Worm (Caenorhabditis elegans) whole organism, L4 larva: ENCODE measurements around the gene Y110A2AL.4.

Experiments
- R02D3.7 ChIP-seq: fragments of 150-350 bp; sonication (generic microtip); optimal IDR thresholded peaks from 3 replicates; lab custom pipeline; 2014; ENCODE audit warnings: missing biosample characterization, missing genetic modification characterization
- Y5F2A.4 ChIP-seq: fragments of 200-800 bp; sonication (Bioruptor generic); optimal IDR thresholded peaks from 2 replicates; lab custom pipeline; 2018; ENCODE audit warnings: mild to moderate bottlenecking, missing genetic modification characterization, missing compliant biosample characterization
- Y75B8A.6 ChIP-seq: fragments of 200-800 bp; sonication (Bioruptor generic); IDR thresholded peaks from 2 replicates; pipeline ENCODE4 v1.3.6; 2022; ENCODE audit warnings: missing genetic modification reagents, missing genetic modification characterization, missing compliant biosample characterization
- ZK546.5 ChIP-seq, 2 experiments: sonication (generic microtip); optimal IDR thresholded peaks; 2 replicates each; lab custom pipeline; 2017; ENCODE audit warnings: missing biosample characterization in 2 of 2, missing genetic modification characterization in 2 of 2
- ceh-20 ChIP-seq: fragments of 200-800 bp; sonication (Bioruptor generic); IDR thresholded peaks from 2 replicates; pipeline ENCODE4 v1.3.6; 2022; ENCODE audit warnings: missing genetic modification reagents, missing genetic modification characterization, missing compliant biosample characterization
- ces-1 ChIP-seq: fragments of 150-350 bp; sonication (generic microtip); optimal IDR thresholded peaks from 4 replicates; lab custom pipeline; 2014; ENCODE audit warnings: missing biosample characterization, missing genetic modification reagents, missing genetic modification characterization
- cey-2 ChIP-seq: sonication (generic microtip); optimal IDR thresholded peaks from 3 replicates; lab custom pipeline; 2017; ENCODE audit warnings: missing genetic modification characterization, mild to moderate bottlenecking, missing compliant biosample characterization, antibody characterized with exemption, borderline replicate concordance; ENCODE audit not compliant: insufficient read depth
- dmd-9 ChIP-seq: fragments of 200-800 bp; sonication (Bioruptor generic); IDR thresholded peaks from 2 replicates; pipeline ENCODE4 v1.3.6; 2022; ENCODE audit warnings: missing genetic modification reagents, missing genetic modification characterization, missing compliant biosample characterization
- dpl-1 ChIP-seq: fragments of 150-350 bp; optimal IDR thresholded peaks from 2 replicates; lab custom pipeline; 2014; ENCODE audit warnings: missing biosample characterization, missing genetic modification reagents, missing genetic modification characterization
- duxl-1 ChIP-seq: sonication (generic microtip); optimal IDR thresholded peaks from 2 replicates; lab custom pipeline; 2016; ENCODE audit warnings: mild to moderate bottlenecking, missing genetic modification characterization, moderate library complexity, missing compliant biosample characterization; ENCODE audit not compliant: poor library complexity
- hmg-1.1 ChIP-seq: fragments of 200-800 bp; sonication (Bioruptor generic); IDR thresholded peaks from 2 replicates; pipeline ENCODE4 v1.3.6; 2022; ENCODE audit warnings: missing genetic modification reagents, missing genetic modification characterization, missing compliant biosample characterization
- jun-1 ChIP-seq: fragments of 150-350 bp; optimal IDR thresholded peaks from 2 replicates; lab custom pipeline; 2014; ENCODE audit warnings: missing biosample characterization, missing genetic modification reagents, missing genetic modification characterization
- lin-1 ChIP-seq: fragments of 200-800 bp; sonication (Bioruptor generic); IDR thresholded peaks from 2 replicates; pipeline ENCODE4 v1.3.6; 2022; ENCODE audit warnings: missing genetic modification reagents, missing genetic modification characterization, missing compliant biosample characterization
- lin-13 ChIP-seq: fragments of 150-350 bp; optimal IDR thresholded peaks from 2 replicates; lab custom pipeline; 2014; ENCODE audit warnings: missing biosample characterization, missing genetic modification reagents, missing genetic modification characterization
- lin-39 ChIP-seq: fragments of 150-350 bp; optimal IDR thresholded peaks from 2 replicates; lab custom pipeline; 2014; ENCODE audit warnings: missing biosample characterization, missing genetic modification reagents, missing genetic modification characterization
- lir-3 ChIP-seq: sonication (generic microtip); optimal IDR thresholded peaks from 2 replicates; lab custom pipeline; 2016; ENCODE audit warnings: mild to moderate bottlenecking, missing genetic modification characterization, missing compliant biosample characterization
- lsy-2 ChIP-seq, 2 experiments: fragments of 150-350 bp in 1 of 2; sonication (generic microtip) in 1 of 2; optimal IDR thresholded peaks; 2 replicates each; lab custom pipeline; 2014 to 2017; ENCODE audit warnings: missing biosample characterization in 2 of 2, missing genetic modification characterization in 2 of 2
- mes-2 ChIP-seq: sonication (generic microtip); optimal IDR thresholded peaks from 2 replicates; lab custom pipeline; 2016; ENCODE audit warnings: missing genotype, mild to moderate bottlenecking, missing genetic modification characterization, missing compliant biosample characterization; ENCODE audit not compliant: poor library complexity, severe bottlenecking
- nhr-10 ChIP-seq: fragments of 150-350 bp; optimal IDR thresholded peaks from 2 replicates; lab custom pipeline; 2014; ENCODE audit warnings: missing biosample characterization, missing genetic modification characterization
- nhr-111 ChIP-seq: fragments of 200-800 bp; sonication (Bioruptor generic); optimal IDR thresholded peaks from 2 replicates; lab custom pipeline; 2018; ENCODE audit warnings: mild to moderate bottlenecking, missing genetic modification characterization, missing compliant biosample characterization
- nhr-25 ChIP-seq: sonication (generic microtip); optimal IDR thresholded peaks from 2 replicates; lab custom pipeline; 2017; ENCODE audit warnings: missing genetic modification characterization, mild to moderate bottlenecking, missing compliant biosample characterization, antibody characterized with exemption, moderate library complexity, borderline replicate concordance; ENCODE audit not compliant: insufficient read depth
- nhr-28 ChIP-seq: fragments of 150-350 bp; optimal IDR thresholded peaks from 2 replicates; lab custom pipeline; 2014; ENCODE audit warnings: missing biosample characterization, missing genetic modification characterization
- nhr-41 ChIP-seq: fragments of 200-800 bp; sonication (Bioruptor generic); IDR thresholded peaks from 2 replicates; pipeline ENCODE4 v1.3.6; 2022; ENCODE audit warnings: missing genetic modification reagents, missing genetic modification characterization, missing compliant biosample characterization
- nhr-48 ChIP-seq: sonication (generic microtip); optimal IDR thresholded peaks from 2 replicates; lab custom pipeline; 2016; ENCODE audit warnings: mild to moderate bottlenecking, missing genetic modification characterization, missing compliant biosample characterization
- nhr-76 ChIP-seq: fragments of 150-350 bp; optimal IDR thresholded peaks from 2 replicates; lab custom pipeline; 2014; ENCODE audit warnings: missing biosample characterization, missing genetic modification characterization
- sdz-12 ChIP-seq: fragments of 200-800 bp; sonication (Bioruptor generic); optimal IDR thresholded peaks from 2 replicates; lab custom pipeline; 2018; ENCODE audit warnings: mild to moderate bottlenecking, missing genetic modification characterization, missing compliant biosample characterization
- set-16 ChIP-seq: fragments of 200-800 bp; sonication (Bioruptor generic); IDR thresholded peaks from 2 replicates; pipeline ENCODE4 v1.3.6; 2022; ENCODE audit warnings: missing genetic modification reagents, missing genetic modification characterization, missing compliant biosample characterization
- snpc-1.2 ChIP-seq: fragments of 200-800 bp; sonication (Bioruptor generic); IDR thresholded peaks from 2 replicates; pipeline ENCODE4 v1.3.6; 2022; ENCODE audit warnings: missing genetic modification reagents, missing genetic modification characterization, missing compliant biosample characterization
- zip-2 ChIP-seq: fragments of 150-350 bp; optimal IDR thresholded peaks from 2 replicates; lab custom pipeline; 2014; ENCODE audit warnings: missing biosample characterization, missing genetic modification characterization

Gene Y110A2AL.4

DNA sequence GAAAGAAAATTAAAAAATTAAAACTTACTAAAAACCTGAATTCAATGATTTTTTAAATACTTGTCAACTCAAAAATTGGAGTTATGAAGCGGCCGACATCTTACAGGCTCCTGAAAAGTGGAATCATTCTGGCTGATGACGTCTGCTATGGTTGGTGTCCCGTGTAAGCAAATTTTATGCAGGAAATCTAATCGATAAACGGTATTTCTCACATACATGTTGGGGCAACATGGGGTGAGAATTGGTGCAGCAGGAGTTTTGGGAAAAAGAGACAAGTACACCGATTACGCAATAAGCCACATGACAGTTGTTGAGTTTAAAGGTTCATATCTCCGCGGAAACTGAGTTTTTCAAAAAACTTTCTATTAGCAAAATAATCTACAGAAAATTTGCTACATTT, 23.7 kb upstream of the Y110A2AL.4 start, which contains the start of gene K12H6.2:
TSS of gene K12H6.2 (minus strand) at position 101 of the 400 bp plus-strand sequence.
- no peak for TF ChIP-seq lin-1 (GFP tag; lab: Robert Waterston, UW)
- TF ChIP-seq nhr-111 (GFP tag; lab: Kevin White, UChicago), result no peak
- no peak for TF ChIP-seq nhr-28 (tag; lab: Kevin White, UChicago)
- no peak for TF ChIP-seq sdz-12 (GFP tag; lab: Kevin White, UChicago)
- no peak for TF ChIP-seq nhr-76 (tag; lab: Kevin White, UChicago)
- TF ChIP-seq hmg-1.1 (GFP tag; lab: Robert Waterston, UW), result no peak
- no peak for TF ChIP-seq nhr-41 (GFP tag; lab: Robert Waterston, UW)
- TF ChIP-seq snpc-1.2 (GFP tag; lab: Robert Waterston, UW), result no peak
- TF ChIP-seq cey-2 (tag; lab: Kevin White, UChicago), result no peak
- no peak for TF ChIP-seq jun-1 (tag; lab: Kevin White, UChicago)
- TF ChIP-seq dmd-9 (GFP tag; lab: Robert Waterston, UW), result no peak

DNA sequence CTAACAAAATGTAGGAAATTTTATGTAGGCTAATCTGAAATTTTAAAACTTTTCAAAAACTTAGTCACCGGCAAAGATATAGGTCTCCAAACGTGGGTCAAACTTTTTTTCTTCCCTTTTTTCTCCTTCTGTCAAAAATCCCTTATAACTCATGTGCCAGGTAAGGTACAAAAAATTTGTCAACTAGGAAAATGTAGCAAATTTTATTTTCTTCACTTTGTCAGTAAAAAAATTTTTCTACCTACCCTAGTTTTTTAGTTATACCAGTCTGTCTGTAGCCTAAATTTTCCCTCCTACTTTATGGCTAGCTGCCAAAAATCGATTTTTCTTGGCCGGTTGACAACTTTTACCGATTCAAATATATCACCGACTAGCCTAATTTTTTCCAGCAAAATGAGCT, 22.4 kb upstream of the Y110A2AL.4 start, which contains the start of gene set-13:
TSS of gene set-13 (plus strand) at position 301 of the 400 bp plus-strand sequence.
- TF ChIP-seq lsy-2 (tag; optimal IDR thresholded peaks at IDR 0.05; lab: Kevin White, UChicago), result no peak

DNA sequence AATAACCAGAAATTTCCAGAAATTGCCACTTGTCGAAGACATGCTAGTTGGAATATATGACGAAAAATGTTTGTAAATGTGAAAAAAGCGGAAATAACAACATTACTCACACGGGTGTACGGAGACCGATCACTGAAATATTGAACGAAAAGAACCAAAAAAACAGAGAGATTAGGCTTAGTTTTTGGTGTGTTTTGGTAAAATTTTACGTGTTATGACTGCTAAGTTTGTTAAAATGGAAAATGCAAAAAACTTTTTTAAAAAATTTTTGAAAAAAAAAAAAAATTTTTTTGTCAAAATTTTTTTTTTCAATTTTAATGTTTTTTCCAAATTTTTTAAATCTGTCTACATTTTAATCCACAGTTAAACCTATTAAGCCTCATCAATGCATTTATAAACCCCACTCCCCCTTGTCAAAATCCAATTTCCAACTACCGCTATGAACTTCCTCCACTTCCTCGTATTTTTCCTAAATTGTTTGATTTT, 16.6 kb upstream of the Y110A2AL.4 start, which contains the start of the genes fut-4 and K12H6.10:
TSS of gene fut-4 (minus strand) at position 101 of the 486 bp plus-strand sequence.
TSS of gene K12H6.10 (plus strand) at position 436 of the 486 bp plus-strand sequence.
- TF ChIP-seq lin-13, result no peak
- TF ChIP-seq dpl-1 (GFP tag; lab: Kevin White, UChicago), result no peak

DNA sequence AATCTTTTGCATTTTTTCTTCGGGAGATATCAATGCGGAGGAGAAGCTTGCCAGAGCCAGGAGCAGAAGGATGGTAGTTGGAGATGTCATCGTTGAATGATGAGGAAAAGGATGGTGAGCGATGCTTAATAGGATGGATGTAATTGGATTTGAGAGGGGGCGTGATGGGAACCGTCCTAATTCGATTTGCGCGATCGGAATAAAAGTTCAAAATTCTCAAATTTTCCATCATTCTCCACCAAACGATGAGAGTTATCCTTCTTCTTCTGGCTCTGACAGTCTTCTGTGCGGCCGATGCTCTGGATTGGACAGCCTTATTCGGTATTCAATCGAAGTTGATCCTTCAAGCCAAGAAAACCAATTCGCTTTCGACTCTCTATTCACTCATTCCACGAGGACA, 14.9 kb upstream of the Y110A2AL.4 start, which contains the start of the genes K12H6.4 and K12H6.9:
TSS of gene K12H6.4 (minus strand) at position 101 of the 400 bp plus-strand sequence.
TSS of gene K12H6.9 (plus strand) at position 236 of the 400 bp plus-strand sequence.
- TF ChIP-seq ceh-20 (GFP tag; lab: Robert Waterston, UW) (no peak), R02D3.7 (tag; lab: Kevin White, UChicago) (no peak), ZK546.5 (tag; optimal IDR thresholded peaks at IDR 0.05; lab: Kevin White, UChicago) (no peak), duxl-1 (no peak), mes-2 (no peak)

DNA sequence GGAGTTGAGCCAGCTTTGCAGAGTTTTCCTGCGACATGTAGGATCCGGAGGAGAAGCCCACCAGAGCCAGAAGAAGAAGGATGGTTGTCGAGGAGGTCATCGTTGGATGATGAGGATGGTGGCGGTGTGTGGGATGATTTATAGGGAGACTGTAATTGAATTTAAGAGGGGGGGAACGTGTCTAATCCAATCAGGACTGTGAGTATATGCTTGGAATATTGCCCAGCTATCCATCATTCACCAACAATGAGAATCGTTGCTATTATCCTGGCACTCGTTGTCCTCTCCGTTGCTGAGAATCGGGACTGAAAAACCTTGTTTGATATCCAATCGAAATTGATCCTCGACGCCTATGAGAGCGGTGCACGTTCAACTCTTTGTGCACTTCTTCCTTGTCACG, 13.0 kb upstream of the Y110A2AL.4 start, which contains the start of gene K12H6.5:
TSS of gene K12H6.5 (minus strand) at position 101 of the 400 bp plus-strand sequence.
- TF ChIP-seq ces-1 (GFP tag; lab: Kevin White, UChicago), result no peak
- TF ChIP-seq dmd-9 (GFP tag; lab: Robert Waterston, UW), result no peak
- TF ChIP-seq lsy-2 (tag; optimal IDR thresholded peaks at IDR 0.05; lab: Kevin White, UChicago), result no peak
- no peak for TF ChIP-seq nhr-25 (tag; lab: Kevin White, UChicago)

DNA sequence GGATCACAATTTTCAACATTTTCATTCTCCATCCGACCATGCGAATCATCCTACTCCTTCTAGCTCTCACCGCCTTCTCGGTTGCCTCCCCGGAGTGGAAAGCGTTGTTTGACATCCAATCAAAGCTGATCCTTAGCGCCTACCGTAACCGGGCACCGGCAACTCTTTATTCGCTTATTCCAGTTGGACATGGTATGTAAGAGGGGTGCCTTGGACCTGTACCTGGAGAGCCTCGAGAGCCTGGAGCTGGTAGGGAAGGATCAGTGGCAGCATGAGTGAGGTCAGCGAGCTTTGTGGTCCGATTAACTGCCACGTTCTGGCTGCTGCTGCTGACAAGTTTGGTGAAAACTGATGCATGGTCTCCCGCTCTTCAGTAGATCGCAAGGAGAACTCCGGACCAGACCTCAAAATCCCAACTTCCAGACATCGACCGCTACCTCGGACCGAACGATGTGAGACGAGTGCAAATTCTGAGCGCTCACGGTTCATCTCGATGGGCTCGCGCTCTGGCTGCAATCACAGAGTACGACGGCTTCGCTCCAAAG, 11.2 kb upstream of the Y110A2AL.4 start, which contains the start of gene K12H6.8:
TSS of gene K12H6.8 (plus strand) at position 38 of the 545 bp plus-strand sequence.
- TF ChIP-seq duxl-1 (peak; percentile 21), R02D3.7 (tag; lab: Kevin White, UChicago) (no peak), sdz-12 (GFP tag; lab: Kevin White, UChicago) (peak; percentile 45), set-16 (GFP tag; lab: Robert Waterston, UW) (peak; percentile 72), zip-2 (tag; lab: Kevin White, UChicago) (no peak), nhr-48 (tag; lab: Kevin White, UChicago) (no peak), lir-3 (tag; lab: Kevin White, UChicago) (no peak), Y5F2A.4 (GFP tag; lab: Kevin White, UChicago) (no peak), nhr-10 (tag; lab: Kevin White, UChicago) (no peak), Y75B8A.6 (GFP tag; lab: Robert Waterston, UW) (no peak), lin-39 (tag; lab: Kevin White, UChicago) (no peak), nhr-28 (tag; lab: Kevin White, UChicago) (no peak)
- TF ChIP-seq, all 104 proteins: peak for 3
